Worm (Caenorhabditis elegans): Measurements from ENCODE around the gene T05A7.11.

DNA sequence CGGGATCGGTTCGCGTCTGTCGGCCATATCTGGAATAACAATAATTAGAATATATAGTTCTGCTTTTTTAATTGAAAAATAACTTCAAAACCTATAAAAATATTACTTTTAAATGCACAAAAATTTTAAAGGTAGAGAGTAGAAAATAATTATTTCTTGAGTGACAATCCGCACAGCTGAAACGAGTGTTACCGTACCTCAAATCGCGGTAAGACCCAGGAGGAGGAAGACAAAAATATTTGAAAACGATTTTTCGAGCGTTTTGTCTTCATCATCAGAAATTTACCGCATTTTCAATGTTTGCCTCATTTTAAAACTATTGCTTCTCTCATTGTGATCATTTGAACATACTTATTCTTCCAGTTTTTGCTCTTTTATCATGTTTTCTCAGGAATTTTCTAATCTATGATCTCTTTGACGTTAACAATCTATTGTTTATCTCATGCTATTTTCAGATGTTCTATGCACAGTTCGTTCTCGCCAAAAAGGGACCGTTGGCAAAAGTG, 33.1 kb upstream of the T05A7.11 start, which contains the start of the genes rpn-5 and scc-1:
- TF ChIP-seq tbx-37 (GFP tag; conservative IDR thresholded peaks at IDR 0.05) (no peak), ama-1 (optimal IDR thresholded peaks at IDR 0.05) (no peak), hmbx-1 (tag; optimal IDR thresholded peaks at IDR 0.05) (no peak), scrt-1 (GFP tag; IDR thresholded peaks at IDR 0.05) (no peak), flt-1 (GFP tag; IDR thresholded peaks at IDR 0.05) (no peak), B0310.2 (tag; optimal IDR thresholded peaks at IDR 0.05) (no peak), sea-1 (GFP tag; conservative IDR thresholded peaks at IDR 0.05) (no peak), hnd-1 (tag; optimal IDR thresholded peaks at IDR 0.05) (no peak), F13C5.2 (tag; optimal IDR thresholded peaks at IDR 0.05) (no peak), ceh-13 (GFP tag; optimal IDR thresholded peaks at IDR 0.05) (no peak), hmg-4 (GFP tag; optimal IDR thresholded peaks at IDR 0.05) (no peak)
